Worm (Caenorhabditis elegans) whole organism, dauer: ENCODE data around the gene nipi-3.

Experiments used
- unc-62 ChIP-seq: sonication (generic microtip); optimal IDR thresholded peaks from 2 replicates; lab custom pipeline; 2017; ENCODE audit warnings: missing biosample characterization, missing genetic modification reagents, missing genetic modification characterization

nipi-3 gene

ce11 chrX:15626119-15626850, 18.5 kb downstream of the nipi-3 start:
- TF ChIP-seq unc-62 (GFP tag; lab: Kevin White, UChicago): no peak

ce11 chrX:15627814-15628213, 20.0 kb downstream of the nipi-3 start:
- TF ChIP-seq unc-62 (GFP tag; lab: Kevin White, UChicago): no peak

ce11 chrX:15628945-15629344, 21.2 kb downstream of the nipi-3 start:
- no peak for TF ChIP-seq unc-62 (GFP tag; lab: Kevin White, UChicago)

- no peak for TF ChIP-seq unc-62 (GFP tag; lab: Kevin White, UChicago)
Observed at ce11 chrX:15629615-15630014, 21.8 kb downstream of the nipi-3 start.

ce11 chrX:15630340-15630739, 22.6 kb downstream of the nipi-3 start, which contains the start of gene K09E9.4:
K09E9.4 (minus strand) TSS chrX:15630440.
- no peak for TF ChIP-seq unc-62 (GFP tag; lab: Kevin White, UChicago)

ce11 chrX:15630790-15631204, 23.0 kb downstream of the nipi-3 start:
- no peak for TF ChIP-seq unc-62 (GFP tag; lab: Kevin White, UChicago)

- TF ChIP-seq unc-62 (GFP tag; lab: Kevin White, UChicago): no peak
Observed at ce11 chrX:15633964-15634363, 26.2 kb downstream of the nipi-3 start.

ce11 chrX:15640603-15641002, 32.8 kb downstream of the nipi-3 start, which contains the start of gene K09E9.7:
K09E9.7 (plus strand) TSS chrX:15640903.
- TF ChIP-seq unc-62 (GFP tag; lab: Kevin White, UChicago): no peak

- TF ChIP-seq unc-62 (GFP tag; lab: Kevin White, UChicago): no peak
Observed at ce11 chrX:15641380-15641779, 33.6 kb downstream of the nipi-3 start.

- no peak for TF ChIP-seq unc-62 (GFP tag; lab: Kevin White, UChicago)
Observed at ce11 chrX:15642638-15643037, 34.9 kb downstream of the nipi-3 start, which contains the start of gene H08J19.1. H08J19.1 (plus strand) TSS chrX:15642938.

- no peak for TF ChIP-seq unc-62 (GFP tag; lab: Kevin White, UChicago)
Observed at ce11 chrX:15647276-15647675, 39.5 kb downstream of the nipi-3 start, which contains the start of gene F59D12.5. F59D12.5 (minus strand) TSS chrX:15647369.

ce11 chrX:15650428-15650827, 42.7 kb downstream of the nipi-3 start:
- TF ChIP-seq unc-62 (GFP tag; lab: Kevin White, UChicago): no peak

- no peak for TF ChIP-seq unc-62 (GFP tag; lab: Kevin White, UChicago)
Observed at ce11 chrX:15650919-15651420, 43.2 kb downstream of the nipi-3 start, which contains the start of gene F59D12.3. F59D12.3 (minus strand) TSS chrX:15650969.

- no peak for TF ChIP-seq unc-62 (GFP tag; lab: Kevin White, UChicago)
Observed at ce11 chrX:15653196-15653595, 45.4 kb downstream of the nipi-3 start.

ce11 chrX:15654969-15655368, 47.2 kb downstream of the nipi-3 start:
- no peak for TF ChIP-seq unc-62 (GFP tag; lab: Kevin White, UChicago)

- TF ChIP-seq unc-62 (GFP tag; lab: Kevin White, UChicago): no peak
Observed at ce11 chrX:15655623-15656022, 47.9 kb downstream of the nipi-3 start.

ce11 chrX:15657773-15658172, 50.0 kb downstream of the nipi-3 start:
- TF ChIP-seq unc-62 (GFP tag; lab: Kevin White, UChicago): no peak
